Fruit fly (Drosophila melanogaster): ENCODE results near the gene spz.
A peak's percentile ranks its signal among the peaks of the same experiment; 100 is the strongest.

spz gene

dm6 chr3R:27111784-27112602 lies 42.1 kb upstream of the spz start, which contains the start of the genes gb and CG5815 (continued):
- TF ChIP-seq Fer2 (tag; optimal IDR thresholded peaks at IDR 0.05) (peak; percentile 87), fu2 (GFP tag; optimal IDR thresholded peaks at IDR 0.05) (peak; percentile 79), gem (tag; optimal IDR thresholded peaks at IDR 0.05) (peak; percentile 93), CG6272 (GFP tag; IDR thresholded peaks at IDR 0.05) (peak; percentile 85), Bdp1 (GFP tag; optimal IDR thresholded peaks at IDR 0.05) (peak; percentile 77), ken (GFP tag; IDR thresholded peaks at IDR 0.05) (peak; percentile 91), Mrtf (GFP tag; IDR thresholded peaks at IDR 0.05) (peak; percentile 88), lilli (GFP tag; optimal IDR thresholded peaks at IDR 0.05) (peak; percentile 96), sisA (GFP tag; IDR thresholded peaks at IDR 0.05) (peak; percentile 88), sr (GFP tag; IDR thresholded peaks at IDR 0.05) (0 out of 3 replicates have a peak, but pooled peaks have one; percentile 53), CG7839 (tag; optimal IDR thresholded peaks at IDR 0.05) (peak; percentile 88), hth (optimal IDR thresholded peaks at IDR 0.05) (no peak), Gsc (GFP tag; IDR thresholded peaks at IDR 0.05) (no peak), CG10543 (GFP tag; optimal IDR thresholded peaks at IDR 0.05) (peak; percentile 90), CG14965 (GFP tag; optimal IDR thresholded peaks at IDR 0.05; ENCODE audit: borderline replicate concordance) (no peak), Dp (GFP tag; optimal IDR thresholded peaks at IDR 0.05) (peak; percentile 37), cas (GFP tag; IDR thresholded peaks at IDR 0.05) (peak; percentile 88), gsb-n (tag; optimal IDR thresholded peaks at IDR 0.05) (no peak), Trl (optimal IDR thresholded peaks at IDR 0.05) (no peak), Trl (GFP tag; optimal IDR thresholded peaks at IDR 0.05) (peak; percentile 53), CG7271 (tag; optimal IDR thresholded peaks at IDR 0.05) (peak; percentile 25), dpn (GFP tag; optimal IDR thresholded peaks at IDR 0.05) (peak; percentile 89 to 92), crc (GFP tag; optimal IDR thresholded peaks at IDR 0.05) (peak; percentile 49), Sry-β (GFP tag; optimal IDR thresholded peaks at IDR 0.05) (peak; percentile 92), Opbp (GFP tag; IDR thresholded peaks at IDR 0.05; ENCODE audit: partially characterized antibody) (peak; percentile 86), ham (GFP tag; IDR thresholded peaks at IDR 0.05) (peak; percentile 48; the same call in 1 of the 2 replicates), CG2712 (tag; optimal IDR thresholded peaks at IDR 0.05) (peak; percentile 93), CG17385 (GFP tag; optimal IDR thresholded peaks at IDR 0.05) (peak; percentile 91), CG17359 (tag; optimal IDR thresholded peaks at IDR 0.05) (peak; percentile 88), Lhr (GFP tag; optimal IDR thresholded peaks at IDR 0.05) (peak; percentile 95), Spps (tag; optimal IDR thresholded peaks at IDR 0.05) (peak; percentile 45), CG4282 (GFP tag; optimal IDR thresholded peaks at IDR 0.05) (peak; percentile 32), psq (GFP tag; optimal IDR thresholded peaks at IDR 0.05) (peak; percentile 96), Med (GFP tag) (peak; percentile 97), CrebB (tag; optimal IDR thresholded peaks at IDR 0.05) (peak; percentile 59), lmd (GFP tag; IDR thresholded peaks at IDR 0.05) (peak; percentile 91), esg (GFP tag; conservative IDR thresholded peaks at IDR 0.05) (peak; percentile 87), CG10462 (GFP tag; optimal IDR thresholded peaks at IDR 0.05) (peak; percentile 86), Sox102F (GFP tag; optimal IDR thresholded peaks at IDR 0.05) (peak; percentile 92), dysf (GFP tag; IDR thresholded peaks at IDR 0.05) (peak; percentile 89), H15 (GFP tag; IDR thresholded peaks at IDR 0.05) (peak; percentile 86), org-1 (GFP tag; optimal IDR thresholded peaks at IDR 0.05) (peak; percentile 72), CG17568 (GFP tag; optimal IDR thresholded peaks at IDR 0.05) (no peak), CG31224 (GFP tag; IDR thresholded peaks at IDR 0.05) (peak; percentile 87), D19A (tag; optimal IDR thresholded peaks at IDR 0.05) (peak; percentile 79), CG2199 (GFP tag; IDR thresholded peaks at IDR 0.05) (peak; percentile 25; the same call in 1 of the 3 replicates), CG4617 (GFP tag; optimal IDR thresholded peaks at IDR 0.05; ENCODE audit: borderline replicate concordance) (peak; percentile 70), pum (GFP tag; optimal IDR thresholded peaks at IDR 0.05) (peak; percentile 66), bowl (GFP tag; IDR thresholded peaks at IDR 0.05) (peak; percentile 73), Max (GFP tag; optimal IDR thresholded peaks at IDR 0.05) (peak; percentile 96)

All from whole organism, embryonic.